Worm (Caenorhabditis elegans) whole organism, L4 larva: ENCODE measurements around the gene C09G4.4.
A peak's percentile ranks its signal among the peaks of the same experiment; 100 is the strongest.

Experiments
- F37D6.2 ChIP-seq: sonication (generic microtip); optimal IDR thresholded peaks from 2 replicates; lab custom pipeline; 2016; ENCODE audit warnings: mild to moderate bottlenecking, missing genetic modification characterization, missing compliant biosample characterization
- F44E2.7 ChIP-seq: fragments of 200-800 bp; sonication (Bioruptor generic); IDR thresholded peaks from 2 replicates; pipeline ENCODE4 v2.1.2; 2022; ENCODE audit warnings: missing genetic modification characterization, missing compliant biosample characterization
- F49E8.2 ChIP-seq: sonication (generic microtip); optimal IDR thresholded peaks from 2 replicates; lab custom pipeline; 2016; ENCODE audit warnings: missing compliant biosample characterization, mild to moderate bottlenecking, missing genetic modification characterization, borderline replicate concordance
- Y5F2A.4 ChIP-seq: fragments of 200-800 bp; sonication (Bioruptor generic); optimal IDR thresholded peaks from 2 replicates; lab custom pipeline; 2018; ENCODE audit warnings: mild to moderate bottlenecking, missing genetic modification characterization, missing compliant biosample characterization
- ZK337.2 ChIP-seq: fragments of 200-800 bp; sonication (Bioruptor generic); IDR thresholded peaks from 2 replicates; pipeline ENCODE4 v1.3.6; 2022; ENCODE audit warnings: missing genetic modification reagents, missing genetic modification characterization, missing compliant biosample characterization
- ZK546.5 ChIP-seq, 2 experiments: sonication (generic microtip); optimal IDR thresholded peaks; 2 replicates each; lab custom pipeline; 2017; ENCODE audit warnings: missing biosample characterization in 2 of 2, missing genetic modification characterization in 2 of 2
- ama-1 ChIP-seq: fragments of 150-350 bp; optimal IDR thresholded peaks from 2 replicates; lab custom pipeline; 2014; ENCODE audit warnings: inconsistent platforms, mixed read lengths
- arid-1 ChIP-seq: fragments of 200-800 bp; sonication (Bioruptor generic); conservative IDR thresholded peaks from 2 replicates; pipeline ENCODE4 v1.3.6; 2022; ENCODE audit warnings: missing genetic modification reagents, missing genetic modification characterization, missing compliant biosample characterization
- ceh-20 ChIP-seq: fragments of 200-800 bp; sonication (Bioruptor generic); IDR thresholded peaks from 2 replicates; pipeline ENCODE4 v1.3.6; 2022; ENCODE audit warnings: missing genetic modification reagents, missing genetic modification characterization, missing compliant biosample characterization
- ceh-44 ChIP-seq: fragments of 200-800 bp; sonication (Bioruptor generic); IDR thresholded peaks from 2 replicates; pipeline ENCODE4 v1.3.6; 2022; ENCODE audit warnings: missing genetic modification reagents, missing genetic modification characterization, missing compliant biosample characterization
- cey-2 ChIP-seq: sonication (generic microtip); optimal IDR thresholded peaks from 3 replicates; lab custom pipeline; 2017; ENCODE audit warnings: missing genetic modification characterization, mild to moderate bottlenecking, missing compliant biosample characterization, antibody characterized with exemption, borderline replicate concordance; ENCODE audit not compliant: insufficient read depth
- daf-16 ChIP-seq, 3 experiments: sonication (generic microtip); optimal IDR thresholded peaks; 2 replicates each; lab custom pipeline; 2016 to 2017; ENCODE audit warnings: missing genetic modification characterization in 3 of 3, missing genetic modification reagents in 3 of 3, mild to moderate bottlenecking in 2 of 3, missing compliant biosample characterization in 2 of 3, missing biosample characterization in 1 of 3, moderate library complexity in 1 of 3
- daf-19 ChIP-seq: fragments of 200-800 bp; sonication (Bioruptor generic); conservative IDR thresholded peaks from 2 replicates; pipeline ENCODE4 v1.3.6; 2022; ENCODE audit warnings: missing genetic modification characterization, missing compliant biosample characterization
- dmd-6 ChIP-seq: fragments of 200-800 bp; sonication (Bioruptor generic); IDR thresholded peaks from 2 replicates; pipeline ENCODE4 v1.3.6; 2022; ENCODE audit warnings: missing genetic modification reagents, missing genetic modification characterization, missing compliant biosample characterization
- dve-1 ChIP-seq: sonication (generic microtip); optimal IDR thresholded peaks from 2 replicates; lab custom pipeline; 2017; ENCODE audit warnings: antibody characterized with exemption, mild to moderate bottlenecking, missing genetic modification characterization, missing compliant biosample characterization; ENCODE audit not compliant: insufficient read depth
- hlh-11 ChIP-seq: fragments of 200-800 bp; sonication (Bioruptor generic); optimal IDR thresholded peaks from 2 replicates; lab custom pipeline; 2018; ENCODE audit warnings: mild to moderate bottlenecking, missing genetic modification characterization, missing compliant biosample characterization
- hlh-30 ChIP-seq: sonication (generic microtip); optimal IDR thresholded peaks from 2 replicates; lab custom pipeline; 2017; ENCODE audit warnings: antibody characterized with exemption, mild to moderate bottlenecking, missing genetic modification characterization, missing compliant biosample characterization; ENCODE audit not compliant: insufficient read depth
- hmg-1.1 ChIP-seq: fragments of 200-800 bp; sonication (Bioruptor generic); IDR thresholded peaks from 2 replicates; pipeline ENCODE4 v1.3.6; 2022; ENCODE audit warnings: missing genetic modification reagents, missing genetic modification characterization, missing compliant biosample characterization
- jun-1 ChIP-seq: fragments of 150-350 bp; optimal IDR thresholded peaks from 2 replicates; lab custom pipeline; 2014; ENCODE audit warnings: missing biosample characterization, missing genetic modification reagents, missing genetic modification characterization
- lin-15B ChIP-seq: fragments of 150-350 bp; sonication (generic microtip); optimal IDR thresholded peaks from 3 replicates; lab custom pipeline; 2014; ENCODE audit warnings: missing biosample characterization, missing genetic modification characterization
- lin-29 ChIP-seq: fragments of 200-800 bp; sonication (Bioruptor generic); IDR thresholded peaks from 2 replicates; pipeline ENCODE4 v1.3.6; 2022; ENCODE audit warnings: missing genetic modification reagents, missing genetic modification characterization, missing compliant biosample characterization
- lin-38 ChIP-seq: fragments of 200-800 bp; sonication (Bioruptor generic); IDR thresholded peaks from 2 replicates; pipeline ENCODE4 v1.3.6; 2022; ENCODE audit warnings: missing genetic modification reagents, missing genetic modification characterization, missing compliant biosample characterization
- lir-3 ChIP-seq: sonication (generic microtip); optimal IDR thresholded peaks from 2 replicates; lab custom pipeline; 2016; ENCODE audit warnings: mild to moderate bottlenecking, missing genetic modification characterization, missing compliant biosample characterization
- lsy-2 ChIP-seq, 2 experiments: fragments of 150-350 bp in 1 of 2; sonication (generic microtip) in 1 of 2; optimal IDR thresholded peaks; 2 replicates each; lab custom pipeline; 2014 to 2017; ENCODE audit warnings: missing biosample characterization in 2 of 2, missing genetic modification characterization in 2 of 2
- mdl-1 ChIP-seq, 2 experiments: fragments of 150-350 bp in 1 of 2; sonication (generic microtip) in 1 of 2; optimal IDR thresholded peaks; 2 replicates each; lab custom pipeline; 2014 to 2017; ENCODE audit warnings: missing biosample characterization in 2 of 2, missing genetic modification characterization in 2 of 2
- mep-1 ChIP-seq: fragments of 150-350 bp; sonication (generic microtip); optimal IDR thresholded peaks from 3 replicates; lab custom pipeline; 2014; ENCODE audit warnings: missing biosample characterization, missing genetic modification characterization
- mes-2 ChIP-seq: sonication (generic microtip); optimal IDR thresholded peaks from 2 replicates; lab custom pipeline; 2016; ENCODE audit warnings: missing genotype, mild to moderate bottlenecking, missing genetic modification characterization, missing compliant biosample characterization; ENCODE audit not compliant: poor library complexity, severe bottlenecking
- mxl-2 ChIP-seq: fragments of 200-800 bp; sonication (Bioruptor generic); conservative IDR thresholded peaks from 2 replicates; pipeline ENCODE4 v1.3.6; 2022; ENCODE audit warnings: missing genetic modification reagents, missing genetic modification characterization, missing compliant biosample characterization
- nhr-10 ChIP-seq: fragments of 150-350 bp; optimal IDR thresholded peaks from 2 replicates; lab custom pipeline; 2014; ENCODE audit warnings: missing biosample characterization, missing genetic modification characterization
- nhr-102 ChIP-seq: sonication (generic microtip); optimal IDR thresholded peaks from 2 replicates; lab custom pipeline; 2016; ENCODE audit warnings: mild to moderate bottlenecking, missing genetic modification characterization, moderate library complexity, missing compliant biosample characterization
- nhr-11 ChIP-seq: fragments of 150-350 bp; optimal IDR thresholded peaks from 2 replicates; lab custom pipeline; 2014; ENCODE audit warnings: missing biosample characterization, missing genetic modification characterization
- nhr-111 ChIP-seq: fragments of 200-800 bp; sonication (Bioruptor generic); optimal IDR thresholded peaks from 2 replicates; lab custom pipeline; 2018; ENCODE audit warnings: mild to moderate bottlenecking, missing genetic modification characterization, missing compliant biosample characterization
- nhr-28 ChIP-seq: fragments of 150-350 bp; optimal IDR thresholded peaks from 2 replicates; lab custom pipeline; 2014; ENCODE audit warnings: missing biosample characterization, missing genetic modification characterization
- nhr-41 ChIP-seq: fragments of 200-800 bp; sonication (Bioruptor generic); IDR thresholded peaks from 2 replicates; pipeline ENCODE4 v1.3.6; 2022; ENCODE audit warnings: missing genetic modification reagents, missing genetic modification characterization, missing compliant biosample characterization
- nhr-6 ChIP-seq: fragments of 150-350 bp; optimal IDR thresholded peaks from 2 replicates; lab custom pipeline; 2014; ENCODE audit warnings: missing biosample characterization, missing genetic modification characterization
- php-3 ChIP-seq: fragments of 200-800 bp; sonication (Bioruptor generic); IDR thresholded peaks from 2 replicates; pipeline ENCODE4 v1.3.6; 2022; ENCODE audit warnings: missing genetic modification reagents, missing genetic modification characterization, missing compliant biosample characterization
- pqm-1 ChIP-seq: sonication (generic microtip); optimal IDR thresholded peaks from 2 replicates; lab custom pipeline; 2017; ENCODE audit warnings: missing biosample characterization, missing genetic modification characterization
- rbr-2 ChIP-seq: sonication (generic microtip); optimal IDR thresholded peaks from 2 replicates; lab custom pipeline; 2016; ENCODE audit warnings: missing genotype, missing genetic modification characterization, missing compliant biosample characterization
- saeg-2 ChIP-seq: fragments of 200-800 bp; sonication (Bioruptor generic); IDR thresholded peaks from 2 replicates; pipeline ENCODE4 v1.3.6; 2022; ENCODE audit warnings: missing genetic modification reagents, missing genetic modification characterization, missing compliant biosample characterization
- set-16 ChIP-seq: fragments of 200-800 bp; sonication (Bioruptor generic); IDR thresholded peaks from 2 replicates; pipeline ENCODE4 v1.3.6; 2022; ENCODE audit warnings: missing genetic modification reagents, missing genetic modification characterization, missing compliant biosample characterization
- snpc-1.2 ChIP-seq: fragments of 200-800 bp; sonication (Bioruptor generic); IDR thresholded peaks from 2 replicates; pipeline ENCODE4 v1.3.6; 2022; ENCODE audit warnings: missing genetic modification reagents, missing genetic modification characterization, missing compliant biosample characterization
- tra-1 ChIP-seq: fragments of 200-800 bp; sonication (Bioruptor generic); IDR thresholded peaks from 2 replicates; pipeline ENCODE4 v1.3.6; 2022; ENCODE audit warnings: missing genetic modification reagents, missing genetic modification characterization, missing compliant biosample characterization
- unc-62 ChIP-seq, 3 experiments: fragments of 150-350 bp in 1 of 3; sonication (generic microtip); optimal IDR thresholded peaks in 2 of 3; peaks in 1 of 3; 1 replicate in 1 of 3; 2 replicates in 2 of 3; lab custom pipeline; 2014 to 2017; ENCODE audit warnings: missing biosample characterization in 3 of 3, missing genetic modification characterization in 3 of 3, missing genetic modification reagents in 3 of 3, missing genotype in 1 of 3
- zip-11 ChIP-seq: fragments of 200-800 bp; sonication (Bioruptor generic); IDR thresholded peaks from 2 replicates; pipeline ENCODE4 v1.3.6; 2022; ENCODE audit warnings: missing genetic modification characterization, missing compliant biosample characterization
- zip-2 ChIP-seq: fragments of 150-350 bp; optimal IDR thresholded peaks from 2 replicates; lab custom pipeline; 2014; ENCODE audit warnings: missing biosample characterization, missing genetic modification characterization

The C09G4.4 gene

DNA sequence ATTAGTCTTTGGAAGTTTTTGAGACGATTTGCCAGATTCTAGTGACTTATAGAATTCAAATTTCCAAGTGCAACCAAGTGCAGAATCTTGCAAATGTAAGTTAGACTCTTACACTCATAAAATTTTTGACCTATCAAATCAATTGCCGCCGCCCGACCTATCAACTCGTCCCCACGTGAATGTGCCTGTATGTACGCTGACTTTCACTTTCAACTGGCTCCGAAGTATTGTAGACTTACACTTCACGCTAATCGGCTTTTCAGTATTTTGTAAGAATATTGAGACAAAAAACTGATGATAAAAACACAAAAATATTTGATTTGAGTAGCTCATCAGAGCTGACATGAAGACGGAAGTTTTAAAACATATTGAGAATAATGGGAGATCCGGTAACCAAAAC is 20.0 kb downstream of the C09G4.4 start (continued):
- TF ChIP-seq cey-2 (no peak), F49E8.2 (tag; lab: Kevin White, UChicago) (no peak), nhr-28 (tag; lab: Kevin White, UChicago) (peak; percentile 41), mes-2 (tag; lab: Kevin White, UChicago) (peak; percentile 5), lin-29 (GFP tag; lab: Robert Waterston, UW) (no peak), unc-62 (GFP tag; optimal IDR thresholded peaks at IDR 0.05 in 1 of 2; lab: Kevin White, UChicago) (no peak), unc-62 (tag; optimal IDR thresholded peaks at IDR 0.05; lab: Kevin White, UChicago) (no peak), jun-1 (tag; lab: Kevin White, UChicago) (no peak), nhr-10 (no peak), hlh-30 (tag; lab: Kevin White, UChicago) (peak; percentile 26), nhr-102 (tag; lab: Kevin White, UChicago) (peak; percentile 8), snpc-1.2 (GFP tag; lab: Robert Waterston, UW) (no peak), saeg-2 (GFP tag; lab: Robert Waterston, UW) (no peak), arid-1 (GFP tag; lab: Robert Waterston, UW) (no peak), ama-1 (lab: Kevin White, UChicago) (no peak), hmg-1.1 (GFP tag; lab: Robert Waterston, UW) (no peak), mep-1 (no peak), ZK546.5 (tag; optimal IDR thresholded peaks at IDR 0.05; lab: Kevin White, UChicago) (no peak), nhr-11 (tag; lab: Kevin White, UChicago) (no peak), set-16 (GFP tag; lab: Robert Waterston, UW) (no peak), F44E2.7 (GFP tag; lab: Robert Waterston, UW) (no peak), Y5F2A.4 (GFP tag; lab: Kevin White, UChicago) (no peak), mxl-2 (0 out of 2 replicates have a peak, but pooled peaks have one; percentile 46), mdl-1 (tag; optimal IDR thresholded peaks at IDR 0.05; lab: Kevin White, UChicago) (no peak), lin-38 (GFP tag; lab: Robert Waterston, UW) (no peak), zip-2 (tag; lab: Kevin White, UChicago) (no peak), nhr-41 (GFP tag; lab: Robert Waterston, UW) (no peak), ceh-44 (GFP tag; lab: Robert Waterston, UW) (no peak), daf-19 (GFP tag; lab: Robert Waterston, UW) (no peak)

DNA sequence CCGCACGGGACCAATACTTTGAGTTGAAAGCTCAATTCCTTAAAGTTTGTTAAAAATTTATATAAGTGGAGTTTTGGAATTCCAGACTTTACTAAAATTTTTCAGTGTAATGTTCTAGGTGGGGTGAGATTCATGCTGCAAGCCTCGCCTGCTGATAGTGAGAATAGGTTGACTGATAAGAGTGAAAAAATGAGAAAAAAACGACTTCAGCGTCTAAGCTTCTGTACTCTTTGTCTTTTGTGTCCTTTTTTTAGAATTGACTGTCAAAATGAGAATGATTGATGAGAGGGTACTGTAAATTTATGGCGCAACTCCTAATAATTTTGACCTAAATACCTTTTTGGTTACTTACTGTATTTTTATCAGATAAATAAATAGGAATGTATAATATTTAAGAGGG is 21.4 kb downstream of the C09G4.4 start:
- peak; percentile 51 for TF ChIP-seq dve-1
- no peak for TF ChIP-seq daf-16 (GFP tag; optimal IDR thresholded peaks at IDR 0.05; lab: Kevin White, UChicago)
- TF ChIP-seq daf-16 (tag; optimal IDR thresholded peaks at IDR 0.05; lab: Kevin White, UChicago) = peak; percentile 24
- no peak for TF ChIP-seq snpc-1.2 (GFP tag; lab: Robert Waterston, UW)
- TF ChIP-seq nhr-6 (tag; lab: Kevin White, UChicago) = no peak
- no peak for TF ChIP-seq ZK337.2 (GFP tag; lab: Robert Waterston, UW)
- no peak for TF ChIP-seq zip-11
- no peak for TF ChIP-seq lin-15B (tag; lab: Kevin White, UChicago)
- peak; percentile 32 for TF ChIP-seq hlh-30 (tag; lab: Kevin White, UChicago)
- TF ChIP-seq dmd-6 = peak; percentile 53
- TF ChIP-seq php-3 (GFP tag; lab: Robert Waterston, UW) = peak; percentile 84
- no peak for TF ChIP-seq lir-3 (tag; lab: Kevin White, UChicago)
- no peak for TF ChIP-seq rbr-2
- 0 out of 2 replicates have a peak, but pooled peaks have one; percentile 60 for TF ChIP-seq tra-1 (GFP tag; lab: Robert Waterston, UW)
- peak; percentile 82 for TF ChIP-seq ceh-20 (GFP tag; lab: Robert Waterston, UW)
- peak in 1 of 2 experiments; percentile 17 for TF ChIP-seq lsy-2 (tag; optimal IDR thresholded peaks at IDR 0.05; lab: Kevin White, UChicago)
- TF ChIP-seq jun-1 (tag; lab: Kevin White, UChicago) = no peak
- no peak for TF ChIP-seq F37D6.2 (tag; lab: Kevin White, UChicago)
- TF ChIP-seq lin-29 (GFP tag; lab: Robert Waterston, UW) = no peak
- TF ChIP-seq nhr-111 (GFP tag; lab: Kevin White, UChicago) = no peak
- peak; percentile 81 for TF ChIP-seq pqm-1 (tag; lab: Kevin White, UChicago)
- TF ChIP-seq hlh-11 (tag; lab: Kevin White, UChicago) = peak; percentile 61
